Fruit fly (Drosophila melanogaster): ENCODE data around the gene CG31460.

DNA sequence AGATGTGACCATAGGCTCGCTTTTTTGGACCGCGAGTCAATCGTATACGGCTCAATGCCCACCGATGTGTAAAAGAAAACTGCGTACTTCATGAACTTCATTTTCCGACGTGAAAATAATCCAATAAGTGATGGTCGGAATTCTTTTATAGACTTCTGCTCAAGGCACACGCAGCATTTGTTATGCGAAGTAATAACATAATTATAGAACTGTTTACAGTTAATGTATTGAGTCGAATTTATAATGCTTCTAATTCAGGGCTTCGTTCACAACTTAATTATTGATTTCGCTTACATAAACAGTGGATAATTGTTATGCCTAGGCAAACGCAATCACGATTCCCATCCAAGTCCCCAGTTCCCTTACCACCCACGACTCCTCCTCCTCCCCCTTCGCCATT is 49.6 kb upstream of the CG31460 start, which contains the start of gene Or85c:
- TF ChIP-seq OdsH (GFP tag; optimal IDR thresholded peaks at IDR 0.05) (no peak), CG9705 (GFP tag; optimal IDR thresholded peaks at IDR 0.05) (no peak), br (GFP tag; optimal IDR thresholded peaks at IDR 0.05) (no peak), foxo (GFP tag; optimal IDR thresholded peaks at IDR 0.05) (no peak), Dfd (GFP tag; optimal IDR thresholded peaks at IDR 0.05) (no peak), Hnf4 (GFP tag; optimal IDR thresholded peaks at IDR 0.05) (no peak), tai (GFP tag; optimal IDR thresholded peaks at IDR 0.05) (no peak), Sp1 (GFP tag; optimal IDR thresholded peaks at IDR 0.05) (no peak), dl (GFP tag; optimal IDR thresholded peaks at IDR 0.05; ENCODE audit: insufficient read depth in 1 of 2, partially characterized antibody in 2 of 2) (no peak), dsf (GFP tag; optimal IDR thresholded peaks at IDR 0.05; ENCODE audit: borderline replicate concordance) (no peak), Abd-B (GFP tag; optimal IDR thresholded peaks at IDR 0.05) (no peak), psq (GFP tag; optimal IDR thresholded peaks at IDR 0.05) (no peak), pan (optimal IDR thresholded peaks at IDR 0.05) (no peak)

All from whole organism, wandering third instar larva.